Worm (Caenorhabditis elegans) whole organism, young adult: Measurements from ENCODE around the gene M01B2.12.

Experiments
- B0019.2 ChIP-seq: fragments of 200-800 bp; sonication (Bioruptor generic); conservative IDR thresholded peaks from 2 replicates; pipeline ENCODE4 v1.3.6; 2022; ENCODE audit warnings: missing genetic modification reagents, missing genetic modification characterization, missing compliant biosample characterization
- B0035.1 ChIP-seq: sonication (generic microtip); optimal IDR thresholded peaks from 2 replicates; lab custom pipeline; 2016; ENCODE audit warnings: missing genetic modification characterization, mild to moderate bottlenecking, missing compliant biosample characterization, missing genotype, missing genetic modification reagents
- B0261.1 ChIP-seq: sonication (generic microtip); optimal IDR thresholded peaks from 2 replicates; lab custom pipeline; 2016; ENCODE audit warnings: mild to moderate bottlenecking, missing genetic modification characterization, moderate library complexity, missing compliant biosample characterization
- B0336.3 ChIP-seq: fragments of 200-800 bp; sonication (Bioruptor generic); IDR thresholded peaks from 2 replicates; pipeline ENCODE4 v1.3.6; 2022; ENCODE audit warnings: missing genetic modification characterization, missing compliant biosample characterization
- C17E4.6 ChIP-seq: fragments of 200-800 bp; sonication (Bioruptor generic); IDR thresholded peaks from 2 replicates; pipeline ENCODE4 v1.3.6; 2022; ENCODE audit warnings: missing genetic modification reagents, missing genetic modification characterization, missing compliant biosample characterization
- F10E7.11 ChIP-seq: sonication (generic microtip); optimal IDR thresholded peaks from 2 replicates; lab custom pipeline; 2017; ENCODE audit warnings: mild to moderate bottlenecking, missing genetic modification characterization, moderate library complexity, missing compliant biosample characterization
- F22D6.2 ChIP-seq: sonication (generic microtip); optimal IDR thresholded peaks from 2 replicates; lab custom pipeline; 2016; ENCODE audit warnings: mild to moderate bottlenecking, missing genetic modification characterization, missing compliant biosample characterization
- F23B12.7 ChIP-seq: sonication (generic microtip); optimal IDR thresholded peaks from 2 replicates; lab custom pipeline; 2017; ENCODE audit warnings: missing genetic modification characterization, mild to moderate bottlenecking, missing compliant biosample characterization, antibody characterized with exemption, moderate library complexity; ENCODE audit not compliant: insufficient read depth
- F37B4.10 ChIP-seq: fragments of 200-800 bp; sonication (Bioruptor generic); IDR thresholded peaks from 2 replicates; pipeline ENCODE4 v1.3.6; 2022; ENCODE audit warnings: missing genetic modification characterization, missing compliant biosample characterization
- F49E8.2 ChIP-seq: sonication (generic microtip); optimal IDR thresholded peaks from 3 replicates; lab custom pipeline; 2017; ENCODE audit warnings: missing genetic modification characterization, mild to moderate bottlenecking, missing compliant biosample characterization, antibody characterized with exemption, moderate library complexity; ENCODE audit not compliant: insufficient read depth
- Y53G8AR.9 ChIP-seq: fragments of 200-800 bp; sonication (Bioruptor generic); conservative IDR thresholded peaks from 2 replicates; pipeline ENCODE4 v1.3.6; 2022; ENCODE audit warnings: missing genetic modification reagents, missing genetic modification characterization, missing compliant biosample characterization
- akir-1 ChIP-seq: fragments of 200-800 bp; sonication (Bioruptor generic); optimal IDR thresholded peaks from 2 replicates; lab custom pipeline; 2018; ENCODE audit warnings: mild to moderate bottlenecking, missing genetic modification characterization, moderate library complexity, missing compliant biosample characterization
- ama-1 ChIP-seq, 3 experiments: fragments of 150-350 bp in 1 of 3; sonication (generic microtip) in 2 of 3; optimal IDR thresholded peaks; 2 replicates each; lab custom pipeline; 2014 to 2018; ENCODE audit warnings: missing biosample characterization in 2 of 3, missing genetic modification characterization in 2 of 3, missing genetic modification reagents in 2 of 3
- aptf-2 ChIP-seq: fragments of 200-800 bp; sonication (Bioruptor generic); conservative IDR thresholded peaks from 2 replicates; pipeline ENCODE4 v1.3.6; 2022; ENCODE audit warnings: missing genetic modification reagents, missing genetic modification characterization, missing compliant biosample characterization
- bed-1 ChIP-seq: fragments of 200-800 bp; sonication (Bioruptor generic); IDR thresholded peaks from 2 replicates; pipeline ENCODE4 v1.3.6; 2022; ENCODE audit warnings: missing genetic modification reagents, missing genetic modification characterization, missing compliant biosample characterization
- bed-2 ChIP-seq: fragments of 200-800 bp; sonication (Bioruptor generic); IDR thresholded peaks from 2 replicates; pipeline ENCODE4 v1.3.6; 2022; ENCODE audit warnings: missing genetic modification reagents, missing genetic modification characterization, missing compliant biosample characterization
- ccch-3 ChIP-seq: fragments of 200-800 bp; sonication (Bioruptor generic); optimal IDR thresholded peaks from 2 replicates; lab custom pipeline; 2018; ENCODE audit warnings: mild to moderate bottlenecking, missing genetic modification characterization, missing compliant biosample characterization
- cebp-2 ChIP-seq: fragments of 200-800 bp; sonication (Bioruptor generic); IDR thresholded peaks from 2 replicates; pipeline ENCODE4 v1.3.6; 2022; ENCODE audit warnings: missing genetic modification characterization, missing compliant biosample characterization
- ceh-27 ChIP-seq: fragments of 200-800 bp; sonication (Bioruptor generic); optimal IDR thresholded peaks from 2 replicates; lab custom pipeline; 2018; ENCODE audit warnings: mild to moderate bottlenecking, missing genetic modification characterization, moderate library complexity, missing compliant biosample characterization
- chd-7 ChIP-seq: sonication (generic microtip); optimal IDR thresholded peaks from 2 replicates; lab custom pipeline; 2016; ENCODE audit warnings: mild to moderate bottlenecking, missing genetic modification characterization, moderate library complexity, missing compliant biosample characterization
- efl-1 ChIP-seq: fragments of 150-350 bp; optimal IDR thresholded peaks from 2 replicates; lab custom pipeline; 2014; ENCODE audit warnings: missing biosample characterization, missing genetic modification reagents, missing genetic modification characterization
- egl-18 ChIP-seq: fragments of 200-800 bp; sonication (Bioruptor generic); IDR thresholded peaks from 2 replicates; pipeline ENCODE4 v1.3.6; 2022; ENCODE audit warnings: missing genetic modification reagents, missing genetic modification characterization, missing compliant biosample characterization
- hrde-1 ChIP-seq: sonication (generic microtip); optimal IDR thresholded peaks from 2 replicates; lab custom pipeline; 2016; ENCODE audit warnings: missing genetic modification characterization, mild to moderate bottlenecking, missing compliant biosample characterization, moderate library complexity, missing genotype, missing genetic modification reagents, borderline replicate concordance
- lag-1 ChIP-seq: fragments of 200-800 bp; sonication (Bioruptor generic); IDR thresholded peaks from 2 replicates; pipeline ENCODE4 v1.3.6; 2022; ENCODE audit warnings: missing genetic modification reagents, missing genetic modification characterization, missing compliant biosample characterization
- let-607 ChIP-seq, 2 experiments: fragments of 200-800 bp in 1 of 2; sonication (Bioruptor generic) in 1 of 2; sonication (generic microtip) in 1 of 2; optimal IDR thresholded peaks; 2 replicates each; lab custom pipeline; 2016 to 2018; ENCODE audit warnings: mild to moderate bottlenecking in 2 of 2, missing compliant biosample characterization in 2 of 2, missing genetic modification characterization in 2 of 2, moderate library complexity in 2 of 2, missing genotype in 1 of 2
- lin-26 ChIP-seq: fragments of 200-800 bp; sonication (Bioruptor generic); IDR thresholded peaks from 2 replicates; pipeline ENCODE4 v1.3.6; 2022; ENCODE audit warnings: missing genetic modification reagents, missing genetic modification characterization, missing compliant biosample characterization
- lin-35 ChIP-seq, 3 experiments: fragments of 150-350 bp in 2 of 3; sonication (generic microtip) in 1 of 3; optimal IDR thresholded peaks; 2 replicates each; lab custom pipeline; 2014 to 2018; ENCODE audit warnings: missing biosample characterization in 3 of 3, missing genetic modification characterization in 3 of 3, missing genetic modification reagents in 3 of 3
- lsy-27 ChIP-seq: sonication (generic microtip); optimal IDR thresholded peaks from 2 replicates; lab custom pipeline; 2017; ENCODE audit warnings: missing genetic modification characterization, mild to moderate bottlenecking, missing compliant biosample characterization, antibody characterized with exemption, missing genotype, borderline replicate concordance; ENCODE audit not compliant: insufficient read depth
- madf-6 ChIP-seq: fragments of 200-800 bp; sonication (Bioruptor generic); IDR thresholded peaks from 2 replicates; pipeline ENCODE4 v1.3.6; 2022; ENCODE audit warnings: missing genetic modification reagents, missing genetic modification characterization, missing compliant biosample characterization
- mes-4 ChIP-seq: sonication (generic microtip); optimal IDR thresholded peaks from 2 replicates; lab custom pipeline; 2016; ENCODE audit warnings: missing genotype, missing genetic modification characterization, missing compliant biosample characterization
- nfya-1 ChIP-seq: sonication (generic microtip); optimal IDR thresholded peaks from 2 replicates; lab custom pipeline; 2017; ENCODE audit warnings: antibody characterized with exemption, missing compliant biosample characterization, missing genetic modification characterization, borderline replicate concordance; ENCODE audit not compliant: insufficient read depth
- nfya-2 ChIP-seq: fragments of 200-800 bp; sonication (Bioruptor generic); IDR thresholded peaks from 2 replicates; pipeline ENCODE4 v1.3.6; 2022; ENCODE audit warnings: missing genetic modification reagents, missing genetic modification characterization, missing compliant biosample characterization
- sdz-38 ChIP-seq: sonication (generic microtip); optimal IDR thresholded peaks from 2 replicates; lab custom pipeline; 2016; ENCODE audit warnings: missing genotype, missing genetic modification characterization, missing compliant biosample characterization
- snpc-4 ChIP-seq, 5 experiments: fragments of 150-350 bp in 1 of 5; sonication (generic microtip) in 4 of 5; optimal IDR thresholded peaks; 2 replicates each; lab custom pipeline; 2014 to 2018; ENCODE audit warnings: missing genetic modification characterization in 5 of 5, missing biosample characterization in 3 of 5, antibody characterized with exemption in 2 of 5, mild to moderate bottlenecking in 2 of 5, missing compliant biosample characterization in 2 of 5, missing genotype in 2 of 5, moderate library complexity in 2 of 5, missing genetic modification reagents in 1 of 5
- unc-130 ChIP-seq: sonication (generic microtip); optimal IDR thresholded peaks from 2 replicates; lab custom pipeline; 2016; ENCODE audit warnings: missing genetic modification reagents, missing genetic modification characterization, missing compliant biosample characterization
- xnd-1 ChIP-seq: sonication (generic microtip); optimal IDR thresholded peaks from 2 replicates; lab custom pipeline; 2016; ENCODE audit warnings: missing genotype, missing genetic modification reagents, missing genetic modification characterization, missing compliant biosample characterization
- zfh-2 ChIP-seq: fragments of 200-800 bp; sonication (Bioruptor generic); conservative IDR thresholded peaks from 2 replicates; pipeline ENCODE4 v1.3.6; 2022; ENCODE audit warnings: missing genetic modification reagents, missing genetic modification characterization, missing compliant biosample characterization
- ztf-26 ChIP-seq: sonication (generic microtip); optimal IDR thresholded peaks from 2 replicates; lab custom pipeline; 2017; ENCODE audit warnings: missing genetic modification characterization, missing compliant biosample characterization

M01B2.12 gene

ce11 chrV:15274757-15275156 lies 10.7 kb upstream of the M01B2.12 start, which contains the start of gene srw-16:
TSS of gene srw-16 (minus strand) at chrV:15274857.
- no peak for TF ChIP-seq F37B4.10 (GFP tag; lab: Robert Waterston, UW)
- TF ChIP-seq lin-35 (GFP tag; optimal IDR thresholded peaks at IDR 0.05; lab: Kevin White, UChicago), result no peak
- TF ChIP-seq sdz-38 (tag; lab: Kevin White, UChicago), result no peak
- TF ChIP-seq let-607 (tag; optimal IDR thresholded peaks at IDR 0.05; lab: Kevin White, UChicago), result no peak
- TF ChIP-seq cebp-2, result no peak
- no peak for TF ChIP-seq ama-1 (optimal IDR thresholded peaks at IDR 0.05; lab: Kevin White, UChicago)
- TF ChIP-seq ama-1 (GFP tag; optimal IDR thresholded peaks at IDR 0.05; lab: Kevin White, UChicago), result no peak
- no peak for TF ChIP-seq mes-4 (tag; lab: Kevin White, UChicago)
- no peak for TF ChIP-seq ztf-26 (tag; lab: Kevin White, UChicago)
- no peak for TF ChIP-seq ceh-27 (GFP tag; lab: Kevin White, UChicago)
- no peak for TF ChIP-seq nfya-2 (GFP tag; lab: Robert Waterston, UW)
- no peak for TF ChIP-seq efl-1 (GFP tag; lab: Kevin White, UChicago)
- TF ChIP-seq bed-1 (GFP tag; lab: Robert Waterston, UW), result no peak
- TF ChIP-seq, all 124 proteins: peak for 0

ce11 chrV:15272263-15272662 lies 8.2 kb upstream of the M01B2.12 start, which contains the start of gene T10H4.4:
TSS of gene T10H4.4 (minus strand) at chrV:15272363.
- TF ChIP-seq zfh-2 (GFP tag; lab: Robert Waterston, UW) (no peak), egl-18 (GFP tag; lab: Robert Waterston, UW) (no peak), Y53G8AR.9 (no peak), C17E4.6 (no peak), xnd-1 (tag; lab: Kevin White, UChicago) (no peak), B0336.3 (GFP tag; lab: Robert Waterston, UW) (no peak), F10E7.11 (no peak), chd-7 (tag; lab: Kevin White, UChicago) (no peak), F37B4.10 (GFP tag; lab: Robert Waterston, UW) (no peak), bed-2 (GFP tag; lab: Robert Waterston, UW) (no peak), hrde-1 (tag; lab: Kevin White, UChicago) (no peak), snpc-4 (GFP tag; optimal IDR thresholded peaks at IDR 0.05; lab: Kevin White, UChicago) (no peak), snpc-4 (tag; optimal IDR thresholded peaks at IDR 0.05; lab: Kevin White, UChicago) (no peak), F22D6.2 (tag; lab: Kevin White, UChicago) (no peak), unc-130 (GFP tag; lab: Kevin White, UChicago) (no peak), madf-6 (GFP tag; lab: Robert Waterston, UW) (no peak), B0019.2 (no peak), nfya-1 (no peak)

- TF ChIP-seq F49E8.2 (tag; lab: Kevin White, UChicago) (no peak), akir-1 (GFP tag; lab: Kevin White, UChicago) (no peak), ccch-3 (GFP tag; lab: Kevin White, UChicago) (no peak), unc-130 (GFP tag; lab: Kevin White, UChicago) (no peak), B0035.1 (tag; lab: Kevin White, UChicago) (no peak), cebp-2 (no peak), aptf-2 (GFP tag; lab: Robert Waterston, UW) (no peak), nfya-2 (GFP tag; lab: Robert Waterston, UW) (no peak), F23B12.7 (no peak), lag-1 (GFP tag; lab: Robert Waterston, UW) (no peak), B0261.1 (no peak), lin-26 (GFP tag; lab: Robert Waterston, UW) (no peak), snpc-4 (GFP tag; optimal IDR thresholded peaks at IDR 0.05; lab: Kevin White, UChicago) (no peak), snpc-4 (tag; optimal IDR thresholded peaks at IDR 0.05; lab: Kevin White, UChicago) (no peak), lsy-27 (no peak)
These were observed 4.3 kb upstream of the M01B2.12 start, which contains the start of gene srw-22 for ce11 chrV:15268302-15268701. TSS of gene srw-22 (plus strand) at chrV:15268602.
